Fruit fly (Drosophila melanogaster) whole organism, embryonic: ENCODE results near the gene CG42259.
A peak's percentile ranks its signal among the peaks of the same experiment; 100 is the strongest.

ENCODE experiments used
- BtbVII ChIP-seq: fragments of 200-800 bp; sonication (Bioruptor generic); optimal IDR thresholded peaks from 3 replicates; lab custom pipeline; 2017; ENCODE audit warnings: missing biosample characterization, mild to moderate bottlenecking, missing genetic modification characterization
- CG10321 ChIP-seq: fragments of 200-800 bp; sonication (Bioruptor generic); IDR thresholded peaks from 2 replicates; pipeline ENCODE4 v1.3.6; 2022; ENCODE audit warnings: missing biosample characterization, missing genetic modification characterization
- CG12219 ChIP-seq: fragments of 200-800 bp; sonication (Bioruptor generic); optimal IDR thresholded peaks from 3 replicates; lab custom pipeline; 2018; ENCODE audit warnings: missing biosample characterization, mild to moderate bottlenecking, missing genetic modification characterization
- CG12299 ChIP-seq: fragments of 200-800 bp; sonication (Bioruptor generic); optimal IDR thresholded peaks from 2 replicates; lab custom pipeline; 2018; ENCODE audit warnings: missing biosample characterization, mild to moderate bottlenecking, missing genetic modification characterization
- CG13123 ChIP-seq: fragments of 200-800 bp; sonication (Bioruptor generic); optimal IDR thresholded peaks from 2 replicates; lab custom pipeline; 2016; ENCODE audit warnings: missing biosample characterization, missing genetic modification characterization
- CG1603 ChIP-seq: fragments of 200-800 bp; sonication (Bioruptor generic); optimal IDR thresholded peaks from 2 replicates; lab custom pipeline; 2019; ENCODE audit warnings: missing biosample characterization, mild to moderate bottlenecking, missing genetic modification characterization, moderate library complexity
- CG17829 ChIP-seq: fragments of 200-800 bp; optimal IDR thresholded peaks from 2 replicates; lab custom pipeline; 2019; ENCODE audit warnings: missing biosample characterization, mild to moderate bottlenecking, missing genetic modification characterization, moderate library complexity
- CG18011 ChIP-seq: fragments of 200-800 bp; sonication (Bioruptor generic); optimal IDR thresholded peaks from 2 replicates; lab custom pipeline; 2017; ENCODE audit warnings: missing biosample characterization, missing genetic modification characterization, mild to moderate bottlenecking, moderate library complexity, missing genotype
- CG30431 ChIP-seq: fragments of 200-800 bp; sonication (Bioruptor generic); optimal IDR thresholded peaks from 2 replicates; lab custom pipeline; 2017; ENCODE audit warnings: missing biosample characterization, missing genetic modification characterization
- CG31224 ChIP-seq: fragments of 200-800 bp; sonication (Bioruptor generic); IDR thresholded peaks from 2 replicates; pipeline ENCODE4 v1.3.6; 2022; ENCODE audit warnings: missing biosample characterization, missing genetic modification characterization
- CG34376 ChIP-seq: fragments of 200-800 bp; sonication (Bioruptor generic); optimal IDR thresholded peaks from 2 replicates; lab custom pipeline; 2018; ENCODE audit warnings: missing biosample characterization, mild to moderate bottlenecking, missing genetic modification characterization
- CG4730 ChIP-seq: fragments of 200-800 bp; sonication (Bioruptor generic); IDR thresholded peaks from 2 replicates; pipeline ENCODE4 v1.3.6; 2022; ENCODE audit warnings: missing biosample characterization, missing genetic modification characterization
- CG4854 ChIP-seq: fragments of 200-800 bp; sonication (Bioruptor generic); optimal IDR thresholded peaks from 2 replicates; lab custom pipeline; 2016; ENCODE audit warnings: missing biosample characterization, missing genetic modification characterization, inconsistent platforms
- CG5245 ChIP-seq: fragments of 200-800 bp; sonication (Bioruptor generic); optimal IDR thresholded peaks from 3 replicates; lab custom pipeline; 2016; ENCODE audit warnings: missing biosample characterization, missing genetic modification characterization
- CG6175 ChIP-seq: fragments of 200-800 bp; sonication (Bioruptor generic); IDR thresholded peaks from 3 replicates; pipeline ENCODE4 v1.3.6; 2022; ENCODE audit warnings: missing biosample characterization, missing genetic modification characterization
- CG6689 ChIP-seq: fragments of 200-800 bp; sonication (Bioruptor generic); IDR thresholded peaks from 2 replicates; pipeline ENCODE4 v1.3.6; 2022; ENCODE audit warnings: missing biosample characterization, missing genetic modification characterization
- CG7357 ChIP-seq: fragments of 200-800 bp; sonication (Bioruptor generic); IDR thresholded peaks from 3 replicates; pipeline ENCODE4 v1.3.6; 2022; ENCODE audit warnings: missing biosample characterization, missing genetic modification characterization
- CG7839 ChIP-seq: fragments of 200-800 bp; sonication (Bioruptor generic); optimal IDR thresholded peaks from 3 replicates; lab custom pipeline; 2018; ENCODE audit warnings: missing biosample characterization, mild to moderate bottlenecking, missing genetic modification characterization, moderate library complexity
- CG8281 ChIP-seq: fragments of 200-800 bp; sonication (Bioruptor generic); optimal IDR thresholded peaks from 2 replicates; lab custom pipeline; 2018; ENCODE audit warnings: missing biosample characterization, mild to moderate bottlenecking, missing genetic modification characterization, moderate library complexity
- CG9727 ChIP-seq: fragments of 200-800 bp; sonication (Bioruptor generic); optimal IDR thresholded peaks from 3 replicates; lab custom pipeline; 2017; ENCODE audit warnings: missing biosample characterization, mild to moderate bottlenecking, missing genetic modification characterization
- CHES-1-like ChIP-seq: fragments of 200-800 bp; sonication (Bioruptor generic); optimal IDR thresholded peaks from 2 replicates; lab custom pipeline; 2016; ENCODE audit warnings: missing biosample characterization, missing genetic modification characterization
- Dfd ChIP-seq, 2 experiments: fragments of >200 bp; optimal IDR thresholded peaks; 2 replicates each; lab custom pipeline; 2017; ENCODE audit warnings: missing biosample characterization in 2 of 2, missing genetic modification characterization in 2 of 2
- Dip2 ChIP-seq: fragments of 200-800 bp; sonication (Bioruptor generic); IDR thresholded peaks from 2 replicates; pipeline ENCODE4 v1.3.6; 2022; ENCODE audit warnings: missing biosample characterization, missing genetic modification characterization
- Dp ChIP-seq: fragments of 200-800 bp; sonication (Bioruptor generic); optimal IDR thresholded peaks from 2 replicates; lab custom pipeline; 2018; ENCODE audit warnings: missing biosample characterization, mild to moderate bottlenecking, missing genetic modification characterization, moderate library complexity
- Ets97D ChIP-seq: fragments of 200-800 bp; sonication (Bioruptor generic); optimal IDR thresholded peaks from 3 replicates; lab custom pipeline; 2016; ENCODE audit warnings: missing biosample characterization, missing genetic modification characterization
- HmgD ChIP-seq: fragments of 200-800 bp; sonication (Bioruptor generic); optimal IDR thresholded peaks from 3 replicates; lab custom pipeline; 2016; ENCODE audit warnings: missing biosample characterization, missing genetic modification characterization
- Lhr ChIP-seq: fragments of 200-800 bp; sonication (Bioruptor generic); optimal IDR thresholded peaks from 3 replicates; lab custom pipeline; 2017; ENCODE audit warnings: mild to moderate bottlenecking, missing biosample characterization, missing genetic modification reagents, missing genetic modification characterization
- Lpt ChIP-seq: fragments of >200 bp; optimal IDR thresholded peaks from 2 replicates; lab custom pipeline; 2018; ENCODE audit warnings: missing biosample characterization, missing genetic modification characterization
- MBD-R2 ChIP-seq: fragments of 200-800 bp; sonication (Bioruptor generic); IDR thresholded peaks from 2 replicates; pipeline ENCODE4 v1.3.6; 2022; ENCODE audit warnings: missing biosample characterization, missing genetic modification characterization
- Myb ChIP-seq: fragments of 200-800 bp; sonication (Bioruptor generic); optimal IDR thresholded peaks from 2 replicates; lab custom pipeline; 2016; ENCODE audit warnings: missing biosample characterization, missing genetic modification characterization
- NfI ChIP-seq: fragments of 200-800 bp; sonication (Bioruptor generic); optimal IDR thresholded peaks from 3 replicates; lab custom pipeline; 2018; ENCODE audit warnings: missing biosample characterization, mild to moderate bottlenecking, missing genetic modification characterization, moderate library complexity
- bowl ChIP-seq: fragments of 200-800 bp; sonication (Bioruptor generic); IDR thresholded peaks from 2 replicates; pipeline ENCODE4 v1.3.6; 2022; ENCODE audit warnings: missing biosample characterization, missing genetic modification characterization
- ci ChIP-seq: fragments of 200-800 bp; sonication (Bioruptor generic); IDR thresholded peaks from 3 replicates; pipeline ENCODE4 v1.3.6; 2022; ENCODE audit warnings: missing biosample characterization, missing genetic modification characterization
- da ChIP-seq: fragments of 200-800 bp; sonication (Bioruptor generic); optimal IDR thresholded peaks from 2 replicates; lab custom pipeline; 2016; ENCODE audit warnings: missing biosample characterization, missing genetic modification characterization
- fd96Cb ChIP-seq: fragments of 200-800 bp; sonication (Bioruptor generic); optimal IDR thresholded peaks from 2 replicates; lab custom pipeline; 2018; ENCODE audit warnings: missing biosample characterization, mild to moderate bottlenecking, missing genetic modification characterization, moderate library complexity
- gfzf ChIP-seq: fragments of 200-800 bp; sonication (Bioruptor generic); optimal IDR thresholded peaks from 2 replicates; lab custom pipeline; 2016; ENCODE audit warnings: missing biosample characterization, mild to moderate bottlenecking, missing genetic modification characterization, moderate library complexity
- jigr1 ChIP-seq: fragments of 200-800 bp; sonication (Bioruptor generic); IDR thresholded peaks from 3 replicates; pipeline ENCODE4 v1.3.6; 2022; ENCODE audit warnings: missing biosample characterization, missing genetic modification characterization
- ken ChIP-seq: fragments of 200-800 bp; sonication (Bioruptor generic); IDR thresholded peaks from 3 replicates; pipeline ENCODE4 v1.3.6; 2022; ENCODE audit warnings: missing biosample characterization, missing genetic modification characterization
- lola ChIP-seq, 3 experiments: fragments of >200 bp in 2 of 3; fragments of 200-800 bp in 1 of 3; sonication (Bioruptor generic) in 1 of 3; optimal IDR thresholded peaks; 2 replicates each; lab custom pipeline; 2017 to 2019; ENCODE audit warnings: missing biosample characterization in 3 of 3, missing genetic modification characterization in 3 of 3, mild to moderate bottlenecking in 1 of 3, moderate library complexity in 1 of 3
- mam ChIP-seq: fragments of 200-800 bp; sonication (Bioruptor generic); optimal IDR thresholded peaks from 3 replicates; lab custom pipeline; 2016; ENCODE audit warnings: missing biosample characterization, missing genetic modification characterization
- mirr ChIP-seq: fragments of 200-800 bp; sonication (Bioruptor generic); optimal IDR thresholded peaks from 3 replicates; lab custom pipeline; 2018; ENCODE audit warnings: missing biosample characterization, mild to moderate bottlenecking, missing genetic modification characterization
- nom ChIP-seq: fragments of 200-800 bp; sonication (Bioruptor generic); optimal IDR thresholded peaks from 2 replicates; lab custom pipeline; 2017; ENCODE audit warnings: missing biosample characterization, missing genetic modification characterization, mild to moderate bottlenecking, moderate library complexity, missing genetic modification reagents
- pho ChIP-seq: fragments of 200-800 bp; sonication (Bioruptor generic); optimal IDR thresholded peaks from 2 replicates; lab custom pipeline; 2016; ENCODE audit warnings: missing biosample characterization, missing genetic modification characterization
- pros ChIP-seq: fragments of 200-800 bp; sonication (Bioruptor generic); optimal IDR thresholded peaks from 3 replicates; lab custom pipeline; 2019; ENCODE audit warnings: missing biosample characterization, mild to moderate bottlenecking, missing genetic modification characterization, moderate library complexity
- row ChIP-seq: fragments of 200-800 bp; sonication (Bioruptor generic); IDR thresholded peaks from 3 replicates; pipeline ENCODE4 v1.3.6; 2022; ENCODE audit warnings: missing biosample characterization, missing genetic modification characterization
- salm ChIP-seq: fragments of 200-800 bp; sonication (Bioruptor generic); optimal IDR thresholded peaks from 2 replicates; lab custom pipeline; 2018; ENCODE audit warnings: missing biosample characterization, mild to moderate bottlenecking, missing genetic modification characterization
- schlank ChIP-seq: fragments of 200-800 bp; sonication (Bioruptor generic); optimal IDR thresholded peaks from 2 replicates; lab custom pipeline; 2018; ENCODE audit warnings: missing biosample characterization, mild to moderate bottlenecking, missing genetic modification characterization
- sens ChIP-seq: fragments of 200-800 bp; sonication (Bioruptor generic); peaks from one replicate; lab custom pipeline; 2016; ENCODE audit warnings: missing biosample characterization, missing genetic modification characterization
- sug ChIP-seq: fragments of 200-800 bp; optimal IDR thresholded peaks from 2 replicates; lab custom pipeline; 2019; ENCODE audit warnings: missing biosample characterization, mild to moderate bottlenecking, missing genetic modification characterization, moderate library complexity
- tna ChIP-seq: fragments of 200-800 bp; sonication (Bioruptor generic); IDR thresholded peaks from 2 replicates; pipeline ENCODE4 v1.3.6; 2022; ENCODE audit warnings: missing biosample characterization, missing genetic modification characterization; ENCODE audit not compliant: partially characterized antibody
- vvl ChIP-seq: fragments of 200-800 bp; sonication (Bioruptor generic); IDR thresholded peaks from 2 replicates; pipeline ENCODE4 v1.3.6; 2022; ENCODE audit warnings: missing biosample characterization, missing genetic modification characterization
- zfh1 ChIP-seq: fragments of 200-800 bp; sonication (Bioruptor generic); IDR thresholded peaks from 3 replicates; pipeline ENCODE4 v1.3.6; 2022; ENCODE audit warnings: missing biosample characterization, missing genetic modification characterization
- zfh2 ChIP-seq: fragments of 200-800 bp; sonication (Bioruptor generic); optimal IDR thresholded peaks from 2 replicates; lab custom pipeline; 2016; ENCODE audit warnings: missing biosample characterization, missing genetic modification characterization

CG42259 gene

dm6 chrX:1030478-1030877 lies 15.5 kb upstream of the CG42259 start, which contains the start of the genes Cdc45 and Rpp21 (continued):
- TF ChIP-seq CG31224 (GFP tag; lab: Robert Waterston, UW) (no peak), lola (GFP tag; optimal IDR thresholded peaks at IDR 0.05; lab: Kevin White, UChicago) (no peak), sug (tag; lab: Kevin White, UChicago) (no peak), CG8281 (tag; lab: Kevin White, UChicago) (no peak), CG34376 (GFP tag; lab: Kevin White, UChicago) (no peak), CG5245 (GFP tag; lab: Kevin White, UChicago) (no peak), zfh2 (GFP tag; lab: Kevin White, UChicago) (no peak), CG1603 (tag; lab: Kevin White, UChicago) (peak; percentile 52), CG30431 (GFP tag; lab: Kevin White, UChicago) (no peak), CG7839 (tag; lab: Kevin White, UChicago) (no peak), CG6175 (GFP tag; lab: Robert Waterston, UW) (no peak), tna (GFP tag; lab: Robert Waterston, UW) (no peak), da (GFP tag; lab: Kevin White, UChicago) (no peak), BtbVII (GFP tag; lab: Kevin White, UChicago) (no peak), NfI (GFP tag; lab: Kevin White, UChicago) (no peak), pros (no peak), ci (GFP tag; lab: Robert Waterston, UW) (no peak), salm (tag; lab: Kevin White, UChicago) (no peak), fd96Cb (tag; lab: Kevin White, UChicago) (no peak), gfzf (peak; percentile 86), CG6689 (no peak), CG17829 (no peak), ken (GFP tag; lab: Robert Waterston, UW) (no peak), CG4730 (GFP tag; lab: Robert Waterston, UW) (no peak), bowl (GFP tag; lab: Robert Waterston, UW) (no peak), schlank (tag; lab: Kevin White, UChicago) (no peak), sens (GFP tag; lab: Kevin White, UChicago) (peak; percentile 50), row (GFP tag; lab: Robert Waterston, UW) (0 out of 3 replicates have a peak, but pooled peaks have one; percentile 16), nom (GFP tag; lab: Kevin White, UChicago) (no peak), mam (GFP tag; lab: Kevin White, UChicago) (no peak), CG13123 (GFP tag; lab: Kevin White, UChicago) (no peak), HmgD (GFP tag; lab: Kevin White, UChicago) (no peak), Dip2 (GFP tag; lab: Robert Waterston, UW) (no peak), pho (GFP tag; lab: Kevin White, UChicago) (no peak), CG12219 (GFP tag; lab: Kevin White, UChicago) (no peak), CG18011 (GFP tag; lab: Kevin White, UChicago) (no peak), Lhr (GFP tag; lab: Kevin White, UChicago) (peak; percentile 33), mirr (GFP tag; lab: Kevin White, UChicago) (no peak), CHES-1-like (no peak), Dp (GFP tag; lab: Kevin White, UChicago) (peak; percentile 81), CG9727 (GFP tag; lab: Kevin White, UChicago) (no peak), CG12299 (tag; lab: Kevin White, UChicago) (no peak), MBD-R2 (GFP tag; lab: Robert Waterston, UW) (peak; percentile 77), CG10321 (GFP tag; lab: Robert Waterston, UW) (no peak), CG7357 (GFP tag; lab: Robert Waterston, UW) (no peak), CG4854 (GFP tag; lab: Kevin White, UChicago) (no peak), jigr1 (GFP tag; lab: Robert Waterston, UW) (no peak), vvl (GFP tag; lab: Robert Waterston, UW) (no peak), Lpt (no peak), zfh1 (GFP tag; lab: Robert Waterston, UW) (no peak), Dfd (GFP tag; optimal IDR thresholded peaks at IDR 0.05; lab: Kevin White, UChicago) (no peak), Ets97D (GFP tag; lab: Kevin White, UChicago) (peak; percentile 43), Myb (GFP tag; lab: Kevin White, UChicago) (peak; percentile 46)
